Worm (Caenorhabditis elegans) whole organism, late embryonic: ENCODE data around the gene pqe-1.

Source experiments
- K09A11.1 ChIP-seq: sonication (generic microtip); optimal IDR thresholded peaks from 2 replicates; lab custom pipeline; 2017; ENCODE audit warnings: antibody characterized with exemption, mild to moderate bottlenecking, missing genetic modification characterization, missing compliant biosample characterization; ENCODE audit not compliant: insufficient read depth
- T23F11.4 ChIP-seq: fragments of 200-800 bp; sonication (Bioruptor generic); optimal IDR thresholded peaks from 2 replicates; lab custom pipeline; 2018; ENCODE audit warnings: mild to moderate bottlenecking, missing genetic modification characterization, missing compliant biosample characterization
- ceh-14 ChIP-seq: sonication (generic microtip); optimal IDR thresholded peaks from 2 replicates; lab custom pipeline; 2016; ENCODE audit warnings: missing genotype, missing genetic modification characterization, missing compliant biosample characterization
- ceh-18 ChIP-seq: sonication (generic microtip); optimal IDR thresholded peaks from 2 replicates; lab custom pipeline; 2016; ENCODE audit warnings: missing genetic modification characterization, missing compliant biosample characterization
- ceh-2 ChIP-seq: sonication (generic microtip); optimal IDR thresholded peaks from 2 replicates; lab custom pipeline; 2016; ENCODE audit warnings: missing genotype, missing genetic modification characterization, missing compliant biosample characterization
- ceh-22 ChIP-seq: sonication (generic microtip); optimal IDR thresholded peaks from 2 replicates; lab custom pipeline; 2017; ENCODE audit warnings: missing biosample characterization, missing genetic modification characterization
- ceh-30 ChIP-seq: fragments of 150-350 bp; optimal IDR thresholded peaks from 2 replicates; lab custom pipeline; 2014; ENCODE audit warnings: missing biosample characterization, missing genetic modification characterization
- ceh-6 ChIP-seq: fragments of 200-800 bp; sonication (Bioruptor generic); optimal IDR thresholded peaks from 2 replicates; lab custom pipeline; 2018; ENCODE audit warnings: mild to moderate bottlenecking, missing genetic modification characterization, missing compliant biosample characterization
- dmd-4 ChIP-seq: sonication (generic microtip); optimal IDR thresholded peaks from 2 replicates; lab custom pipeline; 2016; ENCODE audit warnings: borderline replicate concordance, missing genetic modification characterization, missing compliant biosample characterization
- elt-2 ChIP-seq: sonication (generic microtip); optimal IDR thresholded peaks from 2 replicates; lab custom pipeline; 2016; ENCODE audit warnings: missing genetic modification reagents, missing genetic modification characterization, missing compliant biosample characterization
- elt-4 ChIP-seq: sonication (generic microtip); optimal IDR thresholded peaks from 2 replicates; lab custom pipeline; 2016; ENCODE audit warnings: missing genetic modification characterization, missing compliant biosample characterization
- ets-4 ChIP-seq: sonication (generic microtip); optimal IDR thresholded peaks from 2 replicates; lab custom pipeline; 2016; ENCODE audit warnings: missing genetic modification characterization, missing compliant biosample characterization
- fax-1 ChIP-seq: sonication (generic microtip); optimal IDR thresholded peaks from 2 replicates; lab custom pipeline; 2016; ENCODE audit warnings: missing genotype, missing genetic modification characterization, missing compliant biosample characterization
- gmeb-2 ChIP-seq: sonication (generic microtip); optimal IDR thresholded peaks from 2 replicates; lab custom pipeline; 2016; ENCODE audit warnings: missing genetic modification characterization, inconsistent platforms, missing compliant biosample characterization
- hlh-15 ChIP-seq: sonication (generic microtip); optimal IDR thresholded peaks from 2 replicates; lab custom pipeline; 2016; ENCODE audit warnings: missing genetic modification characterization, missing compliant biosample characterization
- hlh-30 ChIP-seq: sonication (generic microtip); optimal IDR thresholded peaks from 2 replicates; lab custom pipeline; 2017; ENCODE audit warnings: antibody characterized with exemption, missing genetic modification characterization, missing compliant biosample characterization; ENCODE audit not compliant: insufficient read depth
- hlh-8 ChIP-seq: sonication (generic microtip); optimal IDR thresholded peaks from 2 replicates; lab custom pipeline; 2016; ENCODE audit warnings: missing genotype, missing genetic modification characterization, missing compliant biosample characterization
- lin-11 ChIP-seq: fragments of 200-800 bp; sonication (Bioruptor generic); optimal IDR thresholded peaks from 2 replicates; lab custom pipeline; 2018; ENCODE audit warnings: mild to moderate bottlenecking, missing genetic modification characterization, missing compliant biosample characterization
- madf-2 ChIP-seq: sonication (generic microtip); optimal IDR thresholded peaks from 2 replicates; lab custom pipeline; 2017; ENCODE audit warnings: missing genetic modification characterization, missing compliant biosample characterization
- mec-3 ChIP-seq: sonication (generic microtip); optimal IDR thresholded peaks from 2 replicates; lab custom pipeline; 2016; ENCODE audit warnings: borderline replicate concordance, missing genetic modification characterization, missing compliant biosample characterization
- nfya-1 ChIP-seq: sonication (generic microtip); optimal IDR thresholded peaks from 2 replicates; lab custom pipeline; 2017; ENCODE audit warnings: missing genetic modification characterization, mild to moderate bottlenecking, missing compliant biosample characterization, antibody characterized with exemption, moderate library complexity
- nhr-232 ChIP-seq: sonication (generic microtip); optimal IDR thresholded peaks from 2 replicates; lab custom pipeline; 2016; ENCODE audit warnings: missing genetic modification characterization, missing compliant biosample characterization
- npax-4 ChIP-seq: sonication (generic microtip); optimal IDR thresholded peaks from 2 replicates; lab custom pipeline; 2016; ENCODE audit warnings: missing genetic modification characterization, missing compliant biosample characterization
- pat-9 ChIP-seq: fragments of 200-800 bp; sonication (Bioruptor generic); optimal IDR thresholded peaks from 2 replicates; lab custom pipeline; 2018; ENCODE audit warnings: mild to moderate bottlenecking, missing genetic modification characterization, moderate library complexity, missing compliant biosample characterization
- pha-4 ChIP-seq: fragments of 150-350 bp; optimal IDR thresholded peaks from 2 replicates; lab custom pipeline; 2018; ENCODE audit warnings: missing biosample characterization, missing genetic modification reagents, missing genetic modification characterization
- ref-2 ChIP-seq: sonication (generic microtip); optimal IDR thresholded peaks from 2 replicates; lab custom pipeline; 2016; ENCODE audit warnings: missing genetic modification characterization, missing compliant biosample characterization
- rnt-1 ChIP-seq: sonication (generic microtip); optimal IDR thresholded peaks from 2 replicates; lab custom pipeline; 2016; ENCODE audit warnings: missing genetic modification characterization, missing compliant biosample characterization
- tbx-7 ChIP-seq: sonication (generic microtip); optimal IDR thresholded peaks from 2 replicates; lab custom pipeline; 2016; ENCODE audit warnings: missing genotype, missing genetic modification characterization, missing compliant biosample characterization
- ttx-3 ChIP-seq: sonication (generic microtip); optimal IDR thresholded peaks from 2 replicates; lab custom pipeline; 2016; ENCODE audit warnings: missing genetic modification reagents, missing genetic modification characterization, missing compliant biosample characterization
- unc-42 ChIP-seq: sonication (generic microtip); optimal IDR thresholded peaks from 2 replicates; lab custom pipeline; 2016; ENCODE audit warnings: missing genotype, missing genetic modification characterization, missing compliant biosample characterization
- unc-55 ChIP-seq: sonication (generic microtip); optimal IDR thresholded peaks from 2 replicates; lab custom pipeline; 2017; ENCODE audit warnings: missing biosample characterization, missing genetic modification reagents, missing genetic modification characterization
- unc-86 ChIP-seq: sonication (generic microtip); optimal IDR thresholded peaks from 2 replicates; lab custom pipeline; 2016; ENCODE audit warnings: missing genetic modification characterization, missing compliant biosample characterization
- zip-5 ChIP-seq: sonication (generic microtip); optimal IDR thresholded peaks from 2 replicates; lab custom pipeline; 2016; ENCODE audit warnings: missing genetic modification characterization, missing compliant biosample characterization
- ztf-16 ChIP-seq: sonication (generic microtip); optimal IDR thresholded peaks from 2 replicates; lab custom pipeline; 2017; ENCODE audit warnings: missing genetic modification characterization, missing compliant biosample characterization

Gene pqe-1

ce11 chrIII:5326323-5326722, 15.3 kb downstream of the pqe-1 start, which contains the start of gene sorf-2:
TSS of gene sorf-2 (plus strand) at chrIII:5326623.
- TF ChIP-seq npax-4 (tag; lab: Kevin White, UChicago) (no peak), unc-86 (tag; lab: Kevin White, UChicago) (no peak), rnt-1 (no peak), ceh-18 (tag; lab: Kevin White, UChicago) (no peak), T23F11.4 (GFP tag; lab: Kevin White, UChicago) (no peak), zip-5 (tag; lab: Kevin White, UChicago) (no peak), nfya-1 (tag; lab: Kevin White, UChicago) (no peak), mec-3 (no peak), dmd-4 (no peak), pha-4 (tag; lab: Kevin White, UChicago) (no peak), gmeb-2 (no peak), ref-2 (tag; lab: Kevin White, UChicago) (no peak), ceh-2 (tag; lab: Kevin White, UChicago) (no peak)
- TF ChIP-seq, all 69 proteins: peak for 0

ce11 chrIII:5329372-5329771, 18.3 kb downstream of the pqe-1 start:
- no peak for TF ChIP-seq ceh-6 (GFP tag; lab: Kevin White, UChicago)
- TF ChIP-seq fax-1 (tag; lab: Kevin White, UChicago) = no peak
- no peak for TF ChIP-seq dmd-4
- TF ChIP-seq madf-2 = no peak
- TF ChIP-seq rnt-1 = no peak
- TF ChIP-seq pat-9 (tag; lab: Kevin White, UChicago) = no peak
- TF ChIP-seq gmeb-2 = no peak
- no peak for TF ChIP-seq tbx-7 (tag; lab: Kevin White, UChicago)
- TF ChIP-seq K09A11.1 (tag; lab: Kevin White, UChicago) = no peak
- TF ChIP-seq lin-11 (tag; lab: Kevin White, UChicago) = no peak
- TF ChIP-seq ceh-30 = no peak

ce11 chrIII:5334517-5335049, 23.5 kb downstream of the pqe-1 start:
- TF ChIP-seq elt-4 (tag; lab: Kevin White, UChicago) = peak; percentile 47
- peak; percentile 40 for TF ChIP-seq ceh-18 (tag; lab: Kevin White, UChicago)
- TF ChIP-seq hlh-8 (tag; lab: Kevin White, UChicago) = no peak
- TF ChIP-seq, all 69 proteins: peak for 2

- no peak for TF ChIP-seq elt-2 (tag; lab: Kevin White, UChicago)
- no peak for TF ChIP-seq ceh-14 (tag; lab: Kevin White, UChicago)
- no peak for TF ChIP-seq ceh-22
- TF ChIP-seq ets-4 (tag; lab: Kevin White, UChicago) = no peak
- no peak for TF ChIP-seq ceh-18 (tag; lab: Kevin White, UChicago)
- TF ChIP-seq ttx-3 = no peak
- TF ChIP-seq nhr-232 (tag; lab: Kevin White, UChicago) = no peak
- TF ChIP-seq unc-42 (tag; lab: Kevin White, UChicago) = no peak
- no peak for TF ChIP-seq T23F11.4 (GFP tag; lab: Kevin White, UChicago)
These were observed 27.7 kb downstream of the pqe-1 start for ce11 chrIII:5338787-5339186.

ce11 chrIII:5340530-5340929, 29.5 kb downstream of the pqe-1 start:
- TF ChIP-seq hlh-15 (tag; lab: Kevin White, UChicago) (no peak), hlh-30 (tag; lab: Kevin White, UChicago) (no peak), ztf-16 (tag; lab: Kevin White, UChicago) (no peak), ceh-14 (tag; lab: Kevin White, UChicago) (no peak), unc-55 (GFP tag; lab: Kevin White, UChicago) (no peak)
- TF ChIP-seq, all 69 proteins: peak for 0
